Worm (Caenorhabditis elegans): ENCODE data around the gene sid-1.

ce11 chrV:5155516-5155915 lies 35.7 kb downstream of the sid-1 start, which contains the start of gene srx-38:
- TF ChIP-seq egl-27 (tag; optimal IDR thresholded peaks at IDR 0.05) = no peak
- TF ChIP-seq ama-1 (optimal IDR thresholded peaks at IDR 0.05) = no peak
- TF ChIP-seq unc-130 (GFP tag; optimal IDR thresholded peaks at IDR 0.05) = no peak
- TF ChIP-seq pha-4 (GFP tag; IDR thresholded peaks at IDR 0.05) = no peak
- TF ChIP-seq pha-4 (tag; optimal IDR thresholded peaks at IDR 0.05) = no peak
- no peak for TF ChIP-seq pqm-1 (tag; optimal IDR thresholded peaks at IDR 0.05)
- TF ChIP-seq gei-8 (GFP tag; optimal IDR thresholded peaks at IDR 0.05) = no peak
- TF ChIP-seq daf-12 (tag; optimal IDR thresholded peaks at IDR 0.05) = no peak
- no peak for TF ChIP-seq snpc-4 (tag; optimal IDR thresholded peaks at IDR 0.05)
- TF ChIP-seq ceh-28 (tag; optimal IDR thresholded peaks at IDR 0.05) = no peak
- TF ChIP-seq dve-1 (tag; optimal IDR thresholded peaks at IDR 0.05; ENCODE audit: insufficient read depth) = no peak
- no peak for TF ChIP-seq hif-1 (tag; optimal IDR thresholded peaks at IDR 0.05)
